Worm (Caenorhabditis elegans) whole organism, L2 larva: ENCODE measurements around the gene rbm-42.

ENCODE experiments used
- ZK546.5 ChIP-seq: sonication (generic microtip); optimal IDR thresholded peaks from 2 replicates; lab custom pipeline; 2017; ENCODE audit warnings: missing biosample characterization, missing genetic modification characterization
- ama-1 ChIP-seq: fragments of 150-350 bp; optimal IDR thresholded peaks from 2 replicates; lab custom pipeline; 2018; ENCODE audit warnings: inconsistent platforms
- nhr-77 ChIP-seq: fragments of 150-350 bp; optimal IDR thresholded peaks from 2 replicates; lab custom pipeline; 2014; ENCODE audit warnings: missing biosample characterization, missing genetic modification characterization
- unc-62 ChIP-seq: fragments of 150-350 bp; optimal IDR thresholded peaks from 2 replicates; lab custom pipeline; 2014; ENCODE audit warnings: missing biosample characterization, missing genetic modification reagents, missing genetic modification characterization

DNA sequence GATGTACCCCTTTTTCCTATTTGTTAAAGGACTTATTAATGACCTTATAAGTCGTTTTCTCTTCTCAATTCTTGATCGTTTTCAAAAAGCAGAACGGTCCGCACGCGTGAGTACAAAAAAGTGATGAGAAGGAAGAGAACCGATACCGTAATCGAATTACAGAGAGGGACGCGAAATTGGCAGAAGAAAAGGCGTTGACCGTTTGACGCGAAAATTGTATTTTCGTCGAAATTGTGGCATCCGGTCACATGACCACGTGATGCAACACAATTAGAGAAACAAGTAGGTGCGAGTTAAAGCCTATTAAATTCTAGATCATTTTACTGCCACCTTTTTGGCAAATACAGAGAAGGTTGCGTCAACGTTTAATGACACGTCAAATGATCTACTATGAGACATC is 8.9 kb downstream of the rbm-42 start:
- TF ChIP-seq ama-1 (lab: Kevin White, UChicago) (no peak), unc-62 (no peak), ZK546.5 (tag; lab: Kevin White, UChicago) (no peak), nhr-77 (tag; lab: Kevin White, UChicago) (no peak)
